Worm (Caenorhabditis elegans): ENCODE measurements around the gene C01G12.13.
"Not testable (repeated sequence)": the region's sequence is repeated elsewhere in the genome, so short reads cannot be mapped to it uniquely, and the experiment has no call there.

The C01G12.13 gene

ce11 chrII:14561549-14562115, 14.9 kb upstream of the C01G12.13 start, which contains the start of gene mog-4:
mog-4 (minus strand) TSS chrII:14561599.
- TF ChIP-seq madf-2 (tag; optimal IDR thresholded peaks at IDR 0.05) (peak; percentile 50), C08G9.2 (tag; optimal IDR thresholded peaks at IDR 0.05) (peak; percentile 89), zip-5 (tag; optimal IDR thresholded peaks at IDR 0.05) (peak; percentile 41), tbx-2 (tag; optimal IDR thresholded peaks at IDR 0.05) (peak; percentile 74), ceh-45 (GFP tag; IDR thresholded peaks at IDR 0.05) (peak; percentile 69; the same call in 1 of the 2 replicates), fax-1 (tag; optimal IDR thresholded peaks at IDR 0.05) (peak; percentile 47), tbx-7 (tag; optimal IDR thresholded peaks at IDR 0.05) (peak; percentile 67), ceh-2 (tag; optimal IDR thresholded peaks at IDR 0.05) (peak; percentile 65), ceh-18 (tag; optimal IDR thresholded peaks at IDR 0.05) (peak; percentile 85), nfya-1 (tag; optimal IDR thresholded peaks at IDR 0.05) (peak; percentile 72), Y22D7AL.16 (tag; optimal IDR thresholded peaks at IDR 0.05) (peak; percentile 9), ceh-14 (tag; optimal IDR thresholded peaks at IDR 0.05) (peak; percentile 82), hlh-8 (tag; optimal IDR thresholded peaks at IDR 0.05) (peak; percentile 78), ceh-34 (tag; optimal IDR thresholded peaks at IDR 0.05) (peak; percentile 76), dve-1 (tag; optimal IDR thresholded peaks at IDR 0.05) (peak; percentile 5), ets-4 (tag; optimal IDR thresholded peaks at IDR 0.05) (peak; percentile 80), ztf-16 (tag; optimal IDR thresholded peaks at IDR 0.05) (peak; percentile 60), elt-2 (tag; optimal IDR thresholded peaks at IDR 0.05) (peak; percentile 60), pha-2 (tag; optimal IDR thresholded peaks at IDR 0.05) (peak; percentile 15), unc-86 (tag; optimal IDR thresholded peaks at IDR 0.05) (peak; percentile 54), sox-2 (GFP tag; IDR thresholded peaks at IDR 0.05) (peak; percentile 13), unc-3 (GFP tag; conservative IDR thresholded peaks at IDR 0.05) (peak; percentile 62; the same call in 1 of the 2 replicates), unc-42 (tag; optimal IDR thresholded peaks at IDR 0.05) (peak; percentile 89), rnt-1 (tag; optimal IDR thresholded peaks at IDR 0.05) (peak; percentile 57), ceh-31 (tag; optimal IDR thresholded peaks at IDR 0.05) (peak; percentile 91), ref-2 (tag; optimal IDR thresholded peaks at IDR 0.05) (peak; percentile 60), pqm-1 (tag; optimal IDR thresholded peaks at IDR 0.05) (peak; percentile 86)
- TF ChIP-seq unc-3 (tag; optimal IDR thresholded peaks at IDR 0.05) = not testable (repeated sequence)

ce11 chrII:14563766-14564370, 12.7 kb upstream of the C01G12.13 start:
- TF ChIP-seq unc-42 (tag; optimal IDR thresholded peaks at IDR 0.05) = peak; percentile 7

- no peak for TF ChIP-seq elt-2 (tag; optimal IDR thresholded peaks at IDR 0.05)
- TF ChIP-seq fkh-10 (GFP tag; optimal IDR thresholded peaks at IDR 0.05) = no peak
- TF ChIP-seq npax-4 (tag; optimal IDR thresholded peaks at IDR 0.05) = no peak
- TF ChIP-seq ref-2 (tag; optimal IDR thresholded peaks at IDR 0.05) = peak; percentile 10
These were observed 8.7 kb upstream of the C01G12.13 start for ce11 chrII:14567811-14568210.

ce11 chrII:14569322-14569721, 7.2 kb upstream of the C01G12.13 start:
- TF ChIP-seq T23F11.4 (GFP tag; optimal IDR thresholded peaks at IDR 0.05) (no peak), fkh-10 (GFP tag; optimal IDR thresholded peaks at IDR 0.05) (peak; percentile 34), unc-42 (tag; optimal IDR thresholded peaks at IDR 0.05) (peak; percentile 86), ceh-31 (tag; optimal IDR thresholded peaks at IDR 0.05) (peak; percentile 54)

DNA sequence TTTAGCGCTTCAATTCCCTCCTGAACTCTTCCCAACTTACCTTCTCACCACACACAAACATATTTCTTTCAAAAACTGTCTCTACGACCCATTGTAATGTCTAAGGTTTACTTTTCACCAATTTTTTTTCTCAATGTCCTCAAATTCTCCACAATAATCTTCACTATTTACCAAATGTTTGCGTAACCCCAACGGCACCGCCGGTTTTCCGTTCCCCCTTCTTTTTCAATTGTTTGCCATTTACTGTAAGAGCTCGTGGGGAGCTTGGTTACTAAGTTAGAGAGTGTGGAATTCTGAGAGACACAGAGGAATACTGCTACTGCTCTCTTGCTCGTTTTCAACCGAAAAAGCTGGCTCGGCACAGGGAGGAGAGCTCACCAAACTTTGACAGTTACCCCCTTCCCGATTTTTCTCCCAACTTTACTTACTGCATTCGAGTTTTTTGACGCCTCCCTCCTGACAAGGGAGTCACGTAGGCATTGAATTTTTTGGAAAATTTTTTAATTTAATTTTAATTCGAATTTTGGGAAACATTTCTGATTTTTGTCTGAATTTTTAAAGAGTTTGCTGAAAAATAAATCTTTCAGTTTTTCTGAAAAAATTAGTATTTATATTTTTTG, 5.9 kb upstream of the C01G12.13 start:
- TF ChIP-seq hlh-6 (tag; optimal IDR thresholded peaks at IDR 0.05) (no peak), che-1 (tag; optimal IDR thresholded peaks at IDR 0.05) (no peak), eyg-1 (tag; optimal IDR thresholded peaks at IDR 0.05) (no peak), pqm-1 (tag; optimal IDR thresholded peaks at IDR 0.05) (no peak), pag-3 (tag; optimal IDR thresholded peaks at IDR 0.05; ENCODE audit: borderline replicate concordance) (no peak), pros-1 (tag; optimal IDR thresholded peaks at IDR 0.05) (no peak), sox-4 (tag; optimal IDR thresholded peaks at IDR 0.05) (no peak), ttx-3 (tag; optimal IDR thresholded peaks at IDR 0.05) (no peak), ets-4 (tag; optimal IDR thresholded peaks at IDR 0.05) (no peak)

Data from whole organism, late embryonic.